Worm (Caenorhabditis elegans): ENCODE measurements around the gene scd-1.
A peak's percentile ranks its signal among the peaks of the same experiment; 100 is the strongest.

Gene scd-1

ce11 chrX:12525359-12525839 lies at the start of gene scd-1:
Gene scd-1, minus strand, starts transcription at chrX:12525789.
- TF ChIP-seq set-16 (GFP tag; IDR thresholded peaks at IDR 0.05) (peak; percentile 60), R02D3.7 (tag; optimal IDR thresholded peaks at IDR 0.05) (no peak)

- TF ChIP-seq Y105C5A.15 (GFP tag; IDR thresholded peaks at IDR 0.05) (no peak), ceh-32 (tag; optimal IDR thresholded peaks at IDR 0.05; ENCODE audit: poor library complexity) (no peak), nhr-28 (tag; optimal IDR thresholded peaks at IDR 0.05) (no peak), nhr-41 (GFP tag; IDR thresholded peaks at IDR 0.05) (no peak), aly-2 (tag; optimal IDR thresholded peaks at IDR 0.05) (no peak), lin-1 (GFP tag; IDR thresholded peaks at IDR 0.05) (no peak), Y48G9A.11 (GFP tag; IDR thresholded peaks at IDR 0.05) (no peak), lsy-2 (tag; optimal IDR thresholded peaks at IDR 0.05) (no peak), snpc-1.2 (GFP tag; IDR thresholded peaks at IDR 0.05) (no peak), zip-11 (GFP tag; IDR thresholded peaks at IDR 0.05) (no peak), dmd-8 (GFP tag; IDR thresholded peaks at IDR 0.05) (no peak), F26F4.8 (GFP tag; conservative IDR thresholded peaks at IDR 0.05) (no peak), nhr-48 (tag; optimal IDR thresholded peaks at IDR 0.05) (no peak), nhr-102 (tag; optimal IDR thresholded peaks at IDR 0.05) (no peak), zfp-2 (tag; optimal IDR thresholded peaks at IDR 0.05) (no peak), lim-7 (GFP tag; IDR thresholded peaks at IDR 0.05) (no peak)
Observed at ce11 chrX:12574473-12574872, 48.9 kb upstream of the scd-1 start, which contains the start of gene T24D5.1. Gene T24D5.1, plus strand, starts transcription at chrX:12574773.

DNA sequence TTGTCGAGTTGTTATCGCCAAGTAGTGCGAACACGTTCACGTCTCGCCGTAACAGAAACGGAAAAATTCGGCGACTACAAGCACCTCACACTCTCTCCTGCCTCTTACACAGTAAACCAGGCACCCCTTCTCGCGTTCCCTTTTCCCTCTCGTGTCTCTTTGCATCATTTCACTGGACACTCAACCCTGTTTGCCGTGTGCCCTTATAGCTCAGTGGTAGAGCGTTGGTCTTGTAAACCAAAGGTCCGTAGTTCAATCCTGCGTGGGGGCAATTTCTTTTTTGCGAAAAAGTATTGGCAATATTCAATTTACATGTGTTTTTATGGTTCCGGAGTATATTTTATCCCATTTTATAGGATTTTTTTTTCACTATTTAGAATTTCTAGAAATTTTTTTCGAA lies 38.0 kb upstream of the scd-1 start:
- TF ChIP-seq T20F7.1 (GFP tag; optimal IDR thresholded peaks at IDR 0.05) (peak; percentile 59), hlh-30 (tag; optimal IDR thresholded peaks at IDR 0.05; ENCODE audit: insufficient read depth) (peak; percentile 55), skn-1 (tag; optimal IDR thresholded peaks at IDR 0.05) (no peak), zfp-2 (tag; optimal IDR thresholded peaks at IDR 0.05) (peak; percentile 50), unc-130 (GFP tag; optimal IDR thresholded peaks at IDR 0.05) (peak; percentile 36), unc-62 (GFP tag; optimal IDR thresholded peaks at IDR 0.05 in 1 of 2) (peak in 1 of 2 experiments; percentile 99), unc-62 (tag; optimal IDR thresholded peaks at IDR 0.05) (no peak), dmd-6 (GFP tag; IDR thresholded peaks at IDR 0.05) (peak; percentile 79), mep-1 (tag; optimal IDR thresholded peaks at IDR 0.05) (peak; percentile 82), nhr-111 (GFP tag; optimal IDR thresholded peaks at IDR 0.05) (peak; percentile 86), madf-5 (GFP tag; IDR thresholded peaks at IDR 0.05) (peak; percentile 92 to 96), ceh-44 (GFP tag; IDR thresholded peaks at IDR 0.05) (0 out of 2 replicates have a peak, but pooled peaks have one; percentile 60), ceh-32 (tag; optimal IDR thresholded peaks at IDR 0.05; ENCODE audit: poor library complexity) (peak; percentile 47), lir-3 (tag; optimal IDR thresholded peaks at IDR 0.05) (peak; percentile 83), Y105C5A.15 (GFP tag; IDR thresholded peaks at IDR 0.05) (peak; percentile 98), daf-12 (tag; optimal IDR thresholded peaks at IDR 0.05) (no peak), saeg-2 (GFP tag; IDR thresholded peaks at IDR 0.05) (peak; percentile 93), daf-19 (GFP tag; conservative IDR thresholded peaks at IDR 0.05) (peak; percentile 93), daf-16 (GFP tag; optimal IDR thresholded peaks at IDR 0.05) (peak; percentile 45 to 95), daf-16 (tag; optimal IDR thresholded peaks at IDR 0.05) (peak; percentile 66), Y5F2A.4 (GFP tag; optimal IDR thresholded peaks at IDR 0.05) (peak; percentile 82), vab-7 (GFP tag; IDR thresholded peaks at IDR 0.05) (peak; percentile 96), aha-1 (tag) (peak; percentile 83), arid-1 (GFP tag; conservative IDR thresholded peaks at IDR 0.05) (peak; percentile 88), cey-2 (tag; optimal IDR thresholded peaks at IDR 0.05; ENCODE audit: borderline replicate concordance, insufficient read depth) (peak; percentile 25), rbr-2 (tag; optimal IDR thresholded peaks at IDR 0.05) (peak; percentile 82), lin-15B (tag; optimal IDR thresholded peaks at IDR 0.05) (no peak), ceh-20 (GFP tag; IDR thresholded peaks at IDR 0.05) (peak; percentile 86), F37D6.2 (tag; optimal IDR thresholded peaks at IDR 0.05) (peak; percentile 63), nhr-237 (tag; optimal IDR thresholded peaks at IDR 0.05) (no peak), nhr-41 (GFP tag; IDR thresholded peaks at IDR 0.05) (peak; percentile 85; the same call in 1 of the 2 replicates), dmd-9 (GFP tag; IDR thresholded peaks at IDR 0.05) (peak; percentile 87), mxl-2 (GFP tag; conservative IDR thresholded peaks at IDR 0.05) (peak; percentile 81), nhr-11 (tag; optimal IDR thresholded peaks at IDR 0.05) (peak; percentile 7)

All from whole organism, L4 larva.